Worm (Caenorhabditis elegans) whole organism, dauer: Measurements from ENCODE around the gene hum-2.
"Not testable (repeated sequence)": the region's sequence is repeated elsewhere in the genome, so short reads cannot be mapped to it uniquely, and the experiment has no call there.

Source experiments
- unc-62 ChIP-seq: sonication (generic microtip); optimal IDR thresholded peaks from 2 replicates; lab custom pipeline; 2017; ENCODE audit warnings: missing biosample characterization, missing genetic modification reagents, missing genetic modification characterization

hum-2 gene

ce11 chrV:9424514-9424913 lies 38.5 kb downstream of the hum-2 start:
- no peak for TF ChIP-seq unc-62 (GFP tag; lab: Kevin White, UChicago)

- TF ChIP-seq unc-62 (GFP tag; lab: Kevin White, UChicago), result no peak
Measured at ce11 chrV:9425593-9425992, 39.6 kb downstream of the hum-2 start, which contains the start of gene F36D4.5. F36D4.5 (minus strand) TSS chrV:9425817.

- no peak for TF ChIP-seq unc-62 (GFP tag; lab: Kevin White, UChicago)
Measured at ce11 chrV:9427075-9427474, 41.1 kb downstream of the hum-2 start, which contains the start of gene F36D4.6. F36D4.6 (minus strand) TSS chrV:9427175.

- TF ChIP-seq unc-62 (GFP tag; lab: Kevin White, UChicago), result not testable (repeated sequence)
Measured at ce11 chrV:9439315-9440002, 53.5 kb downstream of the hum-2 start, which contains the start of gene Y54B9A.1. Y54B9A.1 (minus strand) TSS chrV:9439549.

ce11 chrV:9440003-9440319 lies 54.0 kb downstream of the hum-2 start:
- TF ChIP-seq unc-62 (GFP tag; lab: Kevin White, UChicago), result no peak

ce11 chrV:9441046-9441445 lies 55.1 kb downstream of the hum-2 start:
- TF ChIP-seq unc-62 (GFP tag; lab: Kevin White, UChicago), result no peak

- TF ChIP-seq unc-62 (GFP tag; lab: Kevin White, UChicago), result no peak
Measured at ce11 chrV:9442471-9442870, 56.5 kb downstream of the hum-2 start.

ce11 chrV:9443109-9443508 lies 57.1 kb downstream of the hum-2 start:
- no peak for TF ChIP-seq unc-62 (GFP tag; lab: Kevin White, UChicago)

ce11 chrV:9443748-9444147 lies 57.8 kb downstream of the hum-2 start, which contains the start of gene wdr-62:
wdr-62 (plus strand) TSS chrV:9444048.
- TF ChIP-seq unc-62 (GFP tag; lab: Kevin White, UChicago), result no peak

ce11 chrV:9444618-9445017 lies 58.6 kb downstream of the hum-2 start:
- no peak for TF ChIP-seq unc-62 (GFP tag; lab: Kevin White, UChicago)
